Fruit fly (Drosophila melanogaster) whole organism, prepupa: ENCODE data around the gene nmdyn-D6.

Experiments
- CG32006 ChIP-seq: fragments of 200-800 bp; sonication (Bioruptor generic); optimal IDR thresholded peaks from 3 replicates; lab custom pipeline; 2017; ENCODE audit warnings: missing biosample characterization, mild to moderate bottlenecking, missing genetic modification characterization
- CG8632 ChIP-seq: fragments of 200-800 bp; sonication (Bioruptor generic); optimal IDR thresholded peaks from 3 replicates; lab custom pipeline; 2016; ENCODE audit warnings: missing biosample characterization, missing genetic modification characterization
- cyc ChIP-seq: fragments of 200-800 bp; sonication (Bioruptor generic); optimal IDR thresholded peaks from 3 replicates; lab custom pipeline; 2016; ENCODE audit warnings: missing biosample characterization, missing genetic modification characterization
- topi ChIP-seq: fragments of 200-800 bp; sonication (Bioruptor generic); optimal IDR thresholded peaks from 3 replicates; lab custom pipeline; 2016; ENCODE audit warnings: missing biosample characterization, missing genetic modification characterization

DNA sequence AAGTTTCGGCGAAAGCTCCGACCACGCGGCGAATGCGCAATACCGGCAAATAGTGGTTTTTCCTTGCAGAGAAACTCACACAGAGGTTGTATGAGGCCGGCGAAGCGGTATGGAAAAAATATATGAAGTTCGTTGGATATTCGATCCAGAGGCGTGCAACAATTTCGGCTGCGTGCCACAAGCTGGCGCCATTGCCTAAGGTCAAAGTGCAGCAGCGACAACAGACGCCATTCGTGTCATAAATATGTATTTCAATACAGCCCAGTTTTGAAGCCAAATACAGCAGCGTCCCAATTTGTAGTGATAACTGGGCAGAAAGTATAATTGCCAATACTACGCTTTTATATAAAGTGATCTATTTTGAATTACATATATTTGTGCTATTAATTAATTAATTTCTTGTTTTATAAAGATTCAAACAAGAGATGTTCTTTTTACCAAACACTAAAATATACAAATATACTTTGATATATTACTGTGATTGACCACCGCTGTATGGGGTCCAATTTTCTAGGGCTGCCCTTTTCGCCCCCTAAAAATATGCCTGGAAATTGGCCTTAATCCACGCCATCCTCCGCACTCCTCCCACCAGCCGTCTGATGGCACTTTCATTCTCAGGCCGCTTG, 5.6 kb downstream of the nmdyn-D6 start:
- TF ChIP-seq topi: no peak
- TF ChIP-seq cyc (GFP tag; lab: Kevin White, UChicago): no peak
- no peak for TF ChIP-seq CG32006
- no peak for TF ChIP-seq CG8632 (GFP tag; lab: Kevin White, UChicago)
